Fruit fly (Drosophila melanogaster): ENCODE data around the gene CG32037.

- TF ChIP-seq psq (optimal IDR thresholded peaks at IDR 0.05) (no peak), Myc (optimal IDR thresholded peaks at IDR 0.05) (no peak)
These were observed 31.1 kb downstream of the CG32037 start, which contains the start of the genes CG3434 and CG44838 for dm6 chr3L:9460775-9461491.
